Worm (Caenorhabditis elegans) whole organism, L4/young adult: ENCODE data around the gene lron-1.
"Not testable (repeated sequence)": the region's sequence is repeated elsewhere in the genome, so short reads cannot be mapped to it uniquely, and the experiment has no call there.

Experiments
- W03F9.2 ChIP-seq: fragments of 150-350 bp; optimal IDR thresholded peaks from 2 replicates; lab custom pipeline; 2014; ENCODE audit warnings: missing biosample characterization, missing genetic modification characterization
- dao-5 ChIP-seq: sonication (generic microtip); optimal IDR thresholded peaks from 2 replicates; lab custom pipeline; 2016; ENCODE audit warnings: missing genotype, missing genetic modification characterization, moderate library complexity, missing compliant biosample characterization
- him-1 ChIP-seq: sonication (generic microtip); optimal IDR thresholded peaks from 2 replicates; lab custom pipeline; 2016; ENCODE audit warnings: missing genotype, missing genetic modification reagents, missing genetic modification characterization, missing compliant biosample characterization

lron-1 gene

ce11 chrX:14572419-14572818, at the start of gene lron-1:
Gene lron-1, plus strand, starts transcription at chrX:14572719.
- TF ChIP-seq him-1 (tag; lab: Kevin White, UChicago) (no peak), dao-5 (no peak), W03F9.2 (tag; lab: Kevin White, UChicago) (no peak)

DNA sequence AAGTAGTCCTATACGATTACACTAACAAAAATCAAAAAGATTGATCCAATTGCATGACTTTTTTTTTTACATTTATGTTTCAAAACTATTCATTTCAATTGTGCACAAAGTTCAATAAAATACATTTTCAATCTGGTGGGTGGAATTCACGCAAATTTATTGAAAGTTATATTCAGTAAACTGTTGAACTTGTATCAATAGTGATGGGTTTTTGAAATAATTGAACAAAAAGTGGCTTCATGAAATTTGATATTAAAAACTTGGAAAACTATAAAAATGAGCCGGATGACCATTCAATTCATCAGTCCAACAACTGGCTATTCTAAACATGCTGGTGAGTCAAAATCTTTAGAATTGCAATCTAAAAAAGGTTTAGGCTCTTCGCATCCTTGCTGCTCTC, 49.2 kb upstream of the lron-1 start, which contains the start of gene nspc-16:
TSS of gene nspc-16 (plus strand) at position 301 of the 400 bp plus-strand sequence.
- TF ChIP-seq W03F9.2 (tag; lab: Kevin White, UChicago) (no peak), dao-5 (no peak), him-1 (tag; lab: Kevin White, UChicago) (no peak)

DNA sequence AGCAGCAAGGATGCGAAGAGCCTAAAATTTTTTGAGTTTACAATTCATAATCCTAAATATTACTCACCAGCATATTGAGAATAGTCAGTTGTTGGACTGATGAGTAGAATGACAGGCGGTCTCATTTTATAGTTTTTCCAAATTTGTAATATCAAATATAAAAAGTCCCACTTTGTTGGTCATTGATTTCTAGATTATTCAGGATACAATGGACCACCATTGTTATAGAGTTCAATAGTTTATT, 47.5 kb upstream of the lron-1 start, which contains the start of gene nspc-17:
TSS of gene nspc-17 (minus strand) at position 101 of the 244 bp plus-strand sequence.
- TF ChIP-seq W03F9.2 (tag; lab: Kevin White, UChicago); dao-5; him-1 (tag; lab: Kevin White, UChicago): not testable (repeated sequence)

ce11 chrX:14525325-14526305, 46.9 kb upstream of the lron-1 start:
- TF ChIP-seq dao-5 (peak; percentile 87), W03F9.2 (tag; lab: Kevin White, UChicago) (peak; percentile 98), him-1 (tag; lab: Kevin White, UChicago) (peak; percentile 99)

- TF ChIP-seq him-1 (tag; lab: Kevin White, UChicago) (no peak), dao-5 (no peak), W03F9.2 (tag; lab: Kevin White, UChicago) (no peak)
Measured at ce11 chrX:14527559-14527958, 45.0 kb upstream of the lron-1 start, which contains the start of gene nspc-18. Gene nspc-18, minus strand, starts transcription at chrX:14527659.

DNA sequence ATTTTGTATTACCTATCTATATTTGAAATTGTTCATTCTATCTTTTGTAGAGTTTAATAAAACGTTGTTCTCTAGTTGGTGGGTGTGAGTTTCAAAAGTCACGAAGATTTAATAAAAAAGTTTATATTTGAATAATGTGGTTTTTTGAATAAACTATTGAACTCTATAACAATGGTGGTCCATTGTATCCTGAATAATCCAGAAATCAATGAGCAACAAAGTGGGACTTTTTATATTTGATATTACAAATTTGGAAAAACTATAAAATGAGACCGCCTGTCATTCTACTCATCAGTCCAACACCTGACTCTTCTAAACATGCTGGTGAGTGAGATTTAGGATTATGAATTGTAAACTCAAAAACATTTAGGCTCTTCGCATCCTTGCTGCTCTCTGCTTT, 44.1 kb upstream of the lron-1 start, which contains the start of gene nspc-19:
TSS of gene nspc-19 (plus strand) at position 301 of the 400 bp plus-strand sequence.
- not testable (repeated sequence) for TF ChIP-seq him-1 (tag; lab: Kevin White, UChicago); W03F9.2 (tag; lab: Kevin White, UChicago); dao-5

DNA sequence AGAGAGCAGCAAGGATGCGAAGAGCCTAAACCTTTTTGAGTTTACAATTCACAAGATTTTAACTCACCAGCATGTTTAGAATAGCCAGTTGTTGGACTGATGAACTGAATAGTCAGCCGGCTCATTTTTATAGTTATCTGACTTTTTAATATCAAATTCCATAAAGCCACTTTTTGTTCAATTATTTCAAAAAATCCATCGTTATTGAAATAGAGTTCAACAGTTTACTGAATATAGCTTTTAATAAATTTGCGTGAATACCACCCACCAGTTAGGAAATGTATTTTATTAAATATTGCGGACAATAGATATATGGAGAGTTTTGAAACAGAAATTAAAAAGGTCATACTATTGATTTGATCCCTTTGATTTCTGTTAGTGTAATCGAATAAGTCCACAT, 42.4 kb upstream of the lron-1 start, which contains the start of gene nspc-20:
TSS of gene nspc-20 (minus strand) at position 101 of the 400 bp plus-strand sequence.
- no peak for TF ChIP-seq him-1 (tag; lab: Kevin White, UChicago)
- no peak for TF ChIP-seq W03F9.2 (tag; lab: Kevin White, UChicago)
- TF ChIP-seq dao-5: no peak

- TF ChIP-seq dao-5 (no peak), him-1 (tag; lab: Kevin White, UChicago) (no peak)
Measured at ce11 chrX:14534117-14534516, 38.4 kb upstream of the lron-1 start, which contains the start of gene T24C2.5. Gene T24C2.5, plus strand, starts transcription at chrX:14534417.

DNA sequence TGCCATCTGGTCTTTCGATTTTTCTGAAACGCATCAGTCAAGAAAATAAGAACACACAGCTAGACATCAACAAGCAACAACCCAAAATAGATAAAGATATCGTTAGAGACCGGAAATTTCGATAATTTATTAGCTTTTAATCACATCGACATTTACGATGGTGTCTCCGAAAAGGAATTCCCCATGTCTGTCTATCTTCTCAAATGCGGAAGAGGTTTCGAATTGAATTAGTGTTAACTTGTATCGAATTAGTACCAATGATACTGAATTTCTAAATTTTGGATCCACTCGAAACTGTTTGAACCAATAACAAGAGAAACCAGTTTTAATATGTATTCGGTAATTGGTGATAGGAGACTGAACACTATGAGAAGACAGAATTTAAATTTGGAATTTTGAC, 37.9 kb upstream of the lron-1 start:
- no peak for TF ChIP-seq him-1 (tag; lab: Kevin White, UChicago)
- TF ChIP-seq dao-5: no peak
- no peak for TF ChIP-seq W03F9.2 (tag; lab: Kevin White, UChicago)

DNA sequence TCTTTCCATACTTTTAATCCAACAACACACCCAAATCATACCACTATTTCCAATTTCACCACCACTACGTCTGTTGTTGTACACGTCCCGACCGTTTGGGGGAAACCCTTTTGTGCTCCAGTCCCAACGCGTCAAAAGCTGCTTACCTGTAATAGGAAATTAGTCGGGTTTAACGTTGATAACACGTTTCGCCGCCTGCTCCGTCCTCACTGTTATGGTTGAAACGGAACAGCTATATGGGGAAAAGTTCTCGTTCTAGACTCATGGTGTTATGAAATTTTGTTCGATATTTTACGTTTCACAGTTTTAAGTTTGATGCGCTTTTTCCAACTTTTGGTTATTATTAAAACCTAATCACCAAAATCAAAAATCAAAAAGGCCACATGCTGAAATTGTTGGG, 36.6 kb upstream of the lron-1 start:
- TF ChIP-seq W03F9.2 (tag; lab: Kevin White, UChicago): no peak
- TF ChIP-seq him-1 (tag; lab: Kevin White, UChicago): no peak
- no peak for TF ChIP-seq dao-5

ce11 chrX:14537625-14538024, 34.9 kb upstream of the lron-1 start:
- TF ChIP-seq him-1 (tag; lab: Kevin White, UChicago): no peak
- no peak for TF ChIP-seq W03F9.2 (tag; lab: Kevin White, UChicago)

DNA sequence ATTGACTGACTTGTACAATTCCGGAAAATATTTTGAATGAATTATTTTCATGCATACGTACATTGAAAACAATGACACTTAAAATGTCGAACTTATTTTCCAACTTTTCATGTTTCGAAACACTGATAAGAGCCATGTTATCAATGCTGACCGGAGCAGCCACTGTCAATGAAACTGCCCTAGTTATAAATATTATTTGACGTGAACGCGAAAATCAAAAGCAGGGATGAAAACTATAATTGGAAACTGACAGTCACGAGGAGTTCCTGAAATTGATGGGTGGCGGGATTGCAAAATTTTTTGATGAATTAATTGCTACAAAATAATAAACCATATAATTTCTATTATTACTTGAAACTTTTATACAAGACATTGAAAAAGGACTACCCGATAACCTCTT, 33.1 kb upstream of the lron-1 start:
- no peak for TF ChIP-seq him-1 (tag; lab: Kevin White, UChicago)
- no peak for TF ChIP-seq dao-5
- no peak for TF ChIP-seq W03F9.2 (tag; lab: Kevin White, UChicago)

- TF ChIP-seq him-1 (tag; lab: Kevin White, UChicago) (no peak), dao-5 (no peak), W03F9.2 (tag; lab: Kevin White, UChicago) (no peak)
Measured at ce11 chrX:14541992-14542391, 30.5 kb upstream of the lron-1 start, which contains the start of gene fbxa-81. Gene fbxa-81, minus strand, starts transcription at chrX:14542092.

DNA sequence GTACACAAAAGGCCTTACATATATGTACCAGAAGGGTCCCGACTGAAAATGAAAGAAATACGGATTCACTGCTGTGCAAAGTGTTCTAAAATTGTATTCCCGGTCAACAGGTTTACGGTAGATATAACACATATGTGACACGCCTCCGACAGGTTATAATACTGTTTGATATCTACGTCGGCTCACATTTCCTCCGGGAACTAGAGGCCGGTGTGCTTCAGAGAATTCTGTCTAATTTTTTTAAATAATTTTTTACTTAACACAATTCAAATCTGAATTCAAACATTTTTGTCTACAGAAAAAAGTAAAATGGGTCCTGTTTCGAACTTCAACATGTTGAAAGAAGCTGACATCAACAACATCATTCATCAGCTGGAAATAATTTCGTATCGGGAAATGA, 29.3 kb upstream of the lron-1 start, which contains the start of gene T24C2.3:
TSS of gene T24C2.3 (plus strand) at position 301 of the 400 bp plus-strand sequence.
- TF ChIP-seq W03F9.2 (tag; lab: Kevin White, UChicago) (no peak), dao-5 (no peak), him-1 (tag; lab: Kevin White, UChicago) (no peak)
